Worm (Caenorhabditis elegans) whole organism, mixed stage, embryonic: Measurements from ENCODE around the gene T04B2.8.

Experiments
- M03D4.4 ChIP-seq: sonication (generic microtip); optimal IDR thresholded peaks from 2 replicates; lab custom pipeline; 2017; ENCODE audit warnings: mild to moderate bottlenecking, missing genetic modification characterization, missing compliant biosample characterization
- bed-3 ChIP-seq: fragments of 200-800 bp; sonication (Bioruptor generic); optimal IDR thresholded peaks from 3 replicates; lab custom pipeline; 2018; ENCODE audit warnings: mild to moderate bottlenecking, missing genetic modification characterization, moderate library complexity, missing compliant biosample characterization
- blmp-1 ChIP-seq: fragments of 150-350 bp; optimal IDR thresholded peaks from 2 replicates; lab custom pipeline; 2014; ENCODE audit warnings: missing biosample characterization, missing genetic modification characterization
- ceh-39 ChIP-seq: fragments of 150-350 bp; optimal IDR thresholded peaks from 2 replicates; lab custom pipeline; 2014; ENCODE audit warnings: missing biosample characterization, missing genetic modification characterization
- ceh-43 ChIP-seq: fragments of 200-800 bp; sonication (Bioruptor generic); optimal IDR thresholded peaks from 2 replicates; lab custom pipeline; 2018; ENCODE audit warnings: mild to moderate bottlenecking, missing genetic modification characterization, moderate library complexity, missing compliant biosample characterization
- ceh-83 ChIP-seq: fragments of 200-800 bp; sonication (Bioruptor generic); optimal IDR thresholded peaks from 2 replicates; lab custom pipeline; 2018; ENCODE audit warnings: mild to moderate bottlenecking, missing genetic modification characterization, missing compliant biosample characterization
- ces-1 ChIP-seq: fragments of 150-350 bp; optimal IDR thresholded peaks from 2 replicates; lab custom pipeline; 2014; ENCODE audit warnings: missing biosample characterization, missing genetic modification reagents, missing genetic modification characterization
- drap-1 ChIP-seq: fragments of 200-800 bp; sonication (Bioruptor generic); optimal IDR thresholded peaks from 3 replicates; lab custom pipeline; 2018; ENCODE audit warnings: mild to moderate bottlenecking, missing genetic modification characterization, missing compliant biosample characterization
- elt-1 ChIP-seq: sonication (generic microtip); optimal IDR thresholded peaks from 2 replicates; lab custom pipeline; 2017; ENCODE audit warnings: missing genetic modification characterization, mild to moderate bottlenecking, missing compliant biosample characterization, antibody characterized with exemption, moderate library complexity, borderline replicate concordance; ENCODE audit not compliant: insufficient read depth
- elt-3 ChIP-seq: fragments of 150-350 bp; optimal IDR thresholded peaks from 2 replicates; lab custom pipeline; 2014; ENCODE audit warnings: missing biosample characterization, missing genetic modification characterization
- ham-2 ChIP-seq: fragments of 200-800 bp; sonication (Bioruptor generic); optimal IDR thresholded peaks from 2 replicates; lab custom pipeline; 2018; ENCODE audit warnings: mild to moderate bottlenecking, missing genetic modification characterization, missing compliant biosample characterization
- hlh-1 ChIP-seq: fragments of 150-350 bp; optimal IDR thresholded peaks from 2 replicates; lab custom pipeline; 2014; ENCODE audit warnings: missing biosample characterization, missing genetic modification reagents, missing genetic modification characterization
- lin-32 ChIP-seq: fragments of 200-800 bp; sonication (Bioruptor generic); optimal IDR thresholded peaks from 2 replicates; lab custom pipeline; 2018; ENCODE audit warnings: mild to moderate bottlenecking, missing genetic modification characterization, missing compliant biosample characterization
- lsy-2 ChIP-seq: fragments of 150-350 bp; optimal IDR thresholded peaks from 2 replicates; lab custom pipeline; 2014; ENCODE audit warnings: missing biosample characterization, missing genetic modification characterization
- mab-5 ChIP-seq: fragments of 150-350 bp; optimal IDR thresholded peaks from 2 replicates; lab custom pipeline; 2014; ENCODE audit warnings: missing biosample characterization, missing genetic modification characterization
- mep-1 ChIP-seq: fragments of 150-350 bp; optimal IDR thresholded peaks from 2 replicates; lab custom pipeline; 2017; ENCODE audit warnings: missing biosample characterization, missing genetic modification reagents, missing genetic modification characterization, inconsistent platforms
- nhr-12 ChIP-seq: fragments of 150-350 bp; optimal IDR thresholded peaks from 2 replicates; lab custom pipeline; 2014; ENCODE audit warnings: missing biosample characterization, missing genetic modification characterization
- nhr-2 ChIP-seq: fragments of 150-350 bp; optimal IDR thresholded peaks from 2 replicates; lab custom pipeline; 2014; ENCODE audit warnings: missing biosample characterization, missing genetic modification characterization
- nhr-237 ChIP-seq: fragments of 150-350 bp; optimal IDR thresholded peaks from 2 replicates; lab custom pipeline; 2014; ENCODE audit warnings: missing biosample characterization, missing genetic modification characterization
- nhr-28 ChIP-seq: fragments of 150-350 bp; optimal IDR thresholded peaks from 2 replicates; lab custom pipeline; 2014; ENCODE audit warnings: missing biosample characterization, missing genetic modification characterization
- nhr-76 ChIP-seq: sonication (generic microtip); optimal IDR thresholded peaks from 2 replicates; lab custom pipeline; 2017; ENCODE audit warnings: missing biosample characterization, missing genetic modification characterization
- pha-4 ChIP-seq: fragments of 150-350 bp; optimal IDR thresholded peaks from 2 replicates; lab custom pipeline; 2018; ENCODE audit warnings: missing biosample characterization, missing genetic modification reagents, missing genetic modification characterization
- sem-2 ChIP-seq: fragments of 200-800 bp; sonication (Bioruptor generic); optimal IDR thresholded peaks from 2 replicates; lab custom pipeline; 2018; ENCODE audit warnings: mild to moderate bottlenecking, missing genetic modification characterization, missing compliant biosample characterization
- snpc-4 ChIP-seq: fragments of 150-350 bp; optimal IDR thresholded peaks from 2 replicates; lab custom pipeline; 2014; ENCODE audit warnings: missing biosample characterization, missing genetic modification characterization
- tbx-8 ChIP-seq: fragments of 200-800 bp; sonication (Bioruptor generic); optimal IDR thresholded peaks from 2 replicates; lab custom pipeline; 2018; ENCODE audit warnings: mild to moderate bottlenecking, missing genetic modification characterization, moderate library complexity, missing compliant biosample characterization
- unc-120 ChIP-seq: sonication (generic microtip); optimal IDR thresholded peaks from 2 replicates; lab custom pipeline; 2017; ENCODE audit warnings: missing genetic modification characterization, missing compliant biosample characterization; ENCODE audit not compliant: poor library complexity, severe bottlenecking
- unc-39 ChIP-seq: fragments of 150-350 bp; optimal IDR thresholded peaks from 2 replicates; lab custom pipeline; 2014; ENCODE audit warnings: missing biosample characterization, missing genetic modification characterization
- unc-62 ChIP-seq: fragments of 150-350 bp; optimal IDR thresholded peaks from 2 replicates; lab custom pipeline; 2014; ENCODE audit warnings: missing biosample characterization, missing genetic modification reagents, missing genetic modification characterization
- zip-8 ChIP-seq: fragments of 150-350 bp; optimal IDR thresholded peaks from 2 replicates; lab custom pipeline; 2014; ENCODE audit warnings: missing biosample characterization, missing genetic modification characterization
- ztf-11 ChIP-seq: fragments of 150-350 bp; optimal IDR thresholded peaks from 2 replicates; lab custom pipeline; 2014; ENCODE audit warnings: missing biosample characterization, missing genetic modification characterization

Gene T04B2.8

DNA sequence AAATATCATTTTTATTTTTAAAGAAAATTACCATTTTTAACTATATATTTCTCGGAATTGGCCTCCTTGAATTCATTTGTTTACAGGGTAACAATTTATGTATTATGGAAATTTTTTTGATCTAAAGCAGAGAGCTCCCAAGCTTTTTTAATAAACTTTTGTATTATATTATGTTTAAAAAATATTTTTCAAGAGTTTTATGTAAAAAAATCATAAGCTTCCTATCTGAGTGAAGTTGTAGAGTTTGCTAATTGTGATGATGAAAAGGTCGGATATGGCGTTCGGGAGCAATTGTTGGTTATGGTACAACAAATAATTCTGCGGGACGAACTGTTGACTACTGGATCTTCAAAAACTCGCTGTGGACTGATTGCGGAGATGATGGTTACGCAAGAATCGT, 29.7 kb downstream of the T04B2.8 start, which contains the start of gene F44D12.19:
Gene F44D12.19, plus strand, starts transcription at position 301 of the 400 bp plus-strand sequence.
- TF ChIP-seq nhr-12 (tag; lab: Kevin White, UChicago) (no peak), nhr-28 (tag; lab: Kevin White, UChicago) (no peak), hlh-1 (tag; lab: Kevin White, UChicago) (no peak), tbx-8 (GFP tag; lab: Kevin White, UChicago) (no peak), ceh-83 (GFP tag; lab: Kevin White, UChicago) (no peak), blmp-1 (tag; lab: Kevin White, UChicago) (no peak), unc-39 (tag; lab: Kevin White, UChicago) (no peak), ces-1 (GFP tag; lab: Kevin White, UChicago) (no peak), ceh-39 (tag; lab: Kevin White, UChicago) (no peak), mab-5 (tag; lab: Kevin White, UChicago) (no peak), pha-4 (tag; lab: Kevin White, UChicago) (no peak), lin-32 (GFP tag; lab: Kevin White, UChicago) (no peak), nhr-237 (tag; lab: Kevin White, UChicago) (no peak), sem-2 (GFP tag; lab: Kevin White, UChicago) (no peak), drap-1 (GFP tag; lab: Kevin White, UChicago) (no peak), nhr-2 (tag; lab: Kevin White, UChicago) (no peak)

- TF ChIP-seq zip-8 (tag; lab: Kevin White, UChicago) (no peak), M03D4.4 (no peak), lsy-2 (tag; lab: Kevin White, UChicago) (no peak), hlh-1 (tag; lab: Kevin White, UChicago) (no peak), nhr-12 (tag; lab: Kevin White, UChicago) (no peak), drap-1 (GFP tag; lab: Kevin White, UChicago) (no peak), elt-1 (tag; lab: Kevin White, UChicago) (no peak), unc-62 (GFP tag; lab: Kevin White, UChicago) (no peak), sem-2 (GFP tag; lab: Kevin White, UChicago) (no peak)
These were observed 33.4 kb downstream of the T04B2.8 start, which contains the start of gene F44D12.2 for ce11 chrIV:10017633-10018032. Gene F44D12.2 (minus strand): TSS chrIV:10017733.

- TF ChIP-seq nhr-76 (tag; lab: Kevin White, UChicago) (no peak), nhr-237 (tag; lab: Kevin White, UChicago) (no peak)
These were observed 34.0 kb downstream of the T04B2.8 start, which contains the start of gene ent-7 for ce11 chrIV:10016977-10017376. Gene ent-7 (plus strand): TSS chrIV:10017277.

- TF ChIP-seq M03D4.4 (no peak), unc-120 (tag; lab: Kevin White, UChicago) (no peak), ceh-43 (GFP tag; lab: Kevin White, UChicago) (no peak), nhr-76 (tag; lab: Kevin White, UChicago) (no peak), ham-2 (GFP tag; lab: Kevin White, UChicago) (no peak), lin-32 (GFP tag; lab: Kevin White, UChicago) (no peak), elt-3 (tag; lab: Kevin White, UChicago) (no peak), tbx-8 (GFP tag; lab: Kevin White, UChicago) (no peak), ztf-11 (tag; lab: Kevin White, UChicago) (no peak), blmp-1 (tag; lab: Kevin White, UChicago) (no peak)
These were observed 41.5 kb downstream of the T04B2.8 start, which contains the start of gene magu-4 for ce11 chrIV:10009536-10009935. Gene magu-4 (plus strand): TSS chrIV:10009753.

DNA sequence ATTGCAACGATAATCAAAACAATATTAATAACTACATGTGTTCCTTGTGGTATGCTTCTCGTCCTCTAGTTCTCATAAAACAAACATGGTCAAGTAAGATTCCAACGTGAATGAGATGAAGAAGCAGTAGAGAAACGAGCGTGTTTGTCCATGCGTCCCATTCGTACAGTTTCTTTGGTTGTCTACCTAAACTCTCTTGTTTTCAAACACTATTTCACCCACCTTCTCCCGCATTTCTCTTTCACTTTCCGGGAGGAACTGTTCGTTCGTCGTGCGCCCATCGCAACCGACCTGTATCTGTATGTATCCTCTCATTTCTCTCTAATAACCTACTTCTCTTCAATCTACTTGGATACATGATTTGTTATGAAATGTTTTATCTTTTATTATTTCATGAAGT, 43.2 kb downstream of the T04B2.8 start:
- peak; percentile 15 for TF ChIP-seq nhr-237 (tag; lab: Kevin White, UChicago)
- TF ChIP-seq unc-62 (GFP tag; lab: Kevin White, UChicago): no peak
- TF ChIP-seq unc-120 (tag; lab: Kevin White, UChicago): no peak
- no peak for TF ChIP-seq unc-39 (tag; lab: Kevin White, UChicago)
- no peak for TF ChIP-seq ceh-39 (tag; lab: Kevin White, UChicago)
- TF ChIP-seq tbx-8 (GFP tag; lab: Kevin White, UChicago): no peak
- TF ChIP-seq pha-4 (tag; lab: Kevin White, UChicago): peak; percentile 57
- no peak for TF ChIP-seq hlh-1 (tag; lab: Kevin White, UChicago)
- no peak for TF ChIP-seq mab-5 (tag; lab: Kevin White, UChicago)
- TF ChIP-seq nhr-12 (tag; lab: Kevin White, UChicago): no peak
- no peak for TF ChIP-seq ham-2 (GFP tag; lab: Kevin White, UChicago)
- TF ChIP-seq mep-1 (tag; lab: Kevin White, UChicago): no peak
- no peak for TF ChIP-seq lin-32 (GFP tag; lab: Kevin White, UChicago)
- TF ChIP-seq snpc-4 (tag; lab: Kevin White, UChicago): no peak
- TF ChIP-seq drap-1 (GFP tag; lab: Kevin White, UChicago): no peak
- no peak for TF ChIP-seq lsy-2 (tag; lab: Kevin White, UChicago)
- TF ChIP-seq bed-3 (GFP tag; lab: Kevin White, UChicago): no peak
- TF ChIP-seq nhr-28 (tag; lab: Kevin White, UChicago): no peak
- TF ChIP-seq nhr-76 (tag; lab: Kevin White, UChicago): no peak
- peak; percentile 82 for TF ChIP-seq blmp-1 (tag; lab: Kevin White, UChicago)
- no peak for TF ChIP-seq nhr-2 (tag; lab: Kevin White, UChicago)
- TF ChIP-seq ztf-11 (tag; lab: Kevin White, UChicago): no peak
- TF ChIP-seq M03D4.4: no peak
